Worm (Caenorhabditis elegans): ENCODE results near the gene T16G1.9.

ce11 chrV:12974047-12974446 is 23.4 kb upstream of the T16G1.9 start:
- TF ChIP-seq cog-1 (tag; optimal IDR thresholded peaks at IDR 0.05), result no peak
- no peak for TF ChIP-seq flt-1 (GFP tag; IDR thresholded peaks at IDR 0.05)
- TF ChIP-seq tab-1 (GFP tag; IDR thresholded peaks at IDR 0.05), result no peak
- no peak for TF ChIP-seq ztf-23 (GFP tag; IDR thresholded peaks at IDR 0.05)
- TF ChIP-seq T22C8.4 (GFP tag; IDR thresholded peaks at IDR 0.05), result no peak
